Worm (Caenorhabditis elegans) whole organism, dauer: Measurements from ENCODE around the gene arcp-1.

ENCODE experiments used
- unc-62 ChIP-seq: sonication (generic microtip); optimal IDR thresholded peaks from 2 replicates; lab custom pipeline; 2017; ENCODE audit warnings: missing biosample characterization, missing genetic modification reagents, missing genetic modification characterization

arcp-1 gene

ce11 chrIII:3785094-3785493, 25.9 kb upstream of the arcp-1 start:
- TF ChIP-seq unc-62 (GFP tag; lab: Kevin White, UChicago): no peak

- no peak for TF ChIP-seq unc-62 (GFP tag; lab: Kevin White, UChicago)
Measured at ce11 chrIII:3783914-3784313, 24.7 kb upstream of the arcp-1 start.

- no peak for TF ChIP-seq unc-62 (GFP tag; lab: Kevin White, UChicago)
Measured at ce11 chrIII:3782853-3783252, 23.6 kb upstream of the arcp-1 start.

ce11 chrIII:3781827-3782226, 22.6 kb upstream of the arcp-1 start:
- no peak for TF ChIP-seq unc-62 (GFP tag; lab: Kevin White, UChicago)

ce11 chrIII:3774550-3774949, 15.3 kb upstream of the arcp-1 start:
- no peak for TF ChIP-seq unc-62 (GFP tag; lab: Kevin White, UChicago)

- TF ChIP-seq unc-62 (GFP tag; lab: Kevin White, UChicago): no peak
Measured at ce11 chrIII:3773173-3773572, 14.0 kb upstream of the arcp-1 start, which contains the start of gene lec-4. lec-4 (minus strand) TSS chrIII:3773326.

- no peak for TF ChIP-seq unc-62 (GFP tag; lab: Kevin White, UChicago)
Measured at ce11 chrIII:3768200-3768599, 9.0 kb upstream of the arcp-1 start, which contains the start of gene gmeb-3. gmeb-3 (plus strand) TSS chrIII:3768500.

ce11 chrIII:3765460-3765859, 6.2 kb upstream of the arcp-1 start, which contains the start of gene C44F1.1:
C44F1.1 (minus strand) TSS chrIII:3765560.
- TF ChIP-seq unc-62 (GFP tag; lab: Kevin White, UChicago): no peak

- TF ChIP-seq unc-62 (GFP tag; lab: Kevin White, UChicago): no peak
Measured at ce11 chrIII:3764584-3764983, 5.4 kb upstream of the arcp-1 start.

- TF ChIP-seq unc-62 (GFP tag; lab: Kevin White, UChicago): no peak
Measured at ce11 chrIII:3764043-3764442, 4.8 kb upstream of the arcp-1 start.

- TF ChIP-seq unc-62 (GFP tag; lab: Kevin White, UChicago): no peak
Measured at ce11 chrIII:3745138-3745537, 14.1 kb downstream of the arcp-1 start, which contains the start of gene lin-48. lin-48 (plus strand) TSS chrIII:3745438.

- no peak for TF ChIP-seq unc-62 (GFP tag; lab: Kevin White, UChicago)
Measured at ce11 chrIII:3743367-3743766, 15.8 kb downstream of the arcp-1 start.

- TF ChIP-seq unc-62 (GFP tag; lab: Kevin White, UChicago): no peak
Measured at ce11 chrIII:3742090-3742489, 17.1 kb downstream of the arcp-1 start.

- TF ChIP-seq unc-62 (GFP tag; lab: Kevin White, UChicago): no peak
Measured at ce11 chrIII:3738331-3738730, 20.9 kb downstream of the arcp-1 start.

ce11 chrIII:3737742-3738141, 21.5 kb downstream of the arcp-1 start:
- TF ChIP-seq unc-62 (GFP tag; lab: Kevin White, UChicago): no peak

ce11 chrIII:3736302-3736701, 22.9 kb downstream of the arcp-1 start, which contains the start of gene F34D10.4:
F34D10.4 (plus strand) TSS chrIII:3736602.
- TF ChIP-seq unc-62 (GFP tag; lab: Kevin White, UChicago): no peak

- no peak for TF ChIP-seq unc-62 (GFP tag; lab: Kevin White, UChicago)
Measured at ce11 chrIII:3735509-3736255, 23.5 kb downstream of the arcp-1 start.
